Worm (Caenorhabditis elegans) whole organism, L3 larva: ENCODE data around the gene tim-1.

ENCODE experiments used
- R02D3.7 ChIP-seq: fragments of 150-350 bp; optimal IDR thresholded peaks from 2 replicates; lab custom pipeline; 2014; ENCODE audit warnings: missing biosample characterization, missing genetic modification characterization
- ama-1 ChIP-seq: fragments of 150-350 bp; optimal IDR thresholded peaks from 2 replicates; lab custom pipeline; 2018
- ceh-28 ChIP-seq: fragments of 150-350 bp; optimal IDR thresholded peaks from 2 replicates; lab custom pipeline; 2014; ENCODE audit warnings: missing biosample characterization, missing genetic modification reagents, missing genetic modification characterization
- daf-12 ChIP-seq: fragments of 150-350 bp; optimal IDR thresholded peaks from 2 replicates; lab custom pipeline; 2014; ENCODE audit warnings: missing biosample characterization, missing genetic modification reagents, missing genetic modification characterization
- egl-27 ChIP-seq: sonication (generic microtip); optimal IDR thresholded peaks from 4 replicates; lab custom pipeline; 2017; ENCODE audit warnings: missing biosample characterization, missing genetic modification reagents, missing genetic modification characterization
- nhr-77 ChIP-seq: fragments of 150-350 bp; optimal IDR thresholded peaks from 2 replicates; lab custom pipeline; 2014; ENCODE audit warnings: missing biosample characterization, missing genetic modification characterization
- unc-39 ChIP-seq: sonication (generic microtip); optimal IDR thresholded peaks from 4 replicates; lab custom pipeline; 2017; ENCODE audit warnings: missing biosample characterization, missing genetic modification characterization

- TF ChIP-seq nhr-77 (tag; lab: Kevin White, UChicago) (no peak), ama-1 (lab: Kevin White, UChicago) (no peak), unc-39 (tag; lab: Kevin White, UChicago) (no peak), egl-27 (no peak), ceh-28 (tag; lab: Kevin White, UChicago) (no peak), R02D3.7 (no peak), daf-12 (tag; lab: Kevin White, UChicago) (no peak)
These were observed 14.1 kb downstream of the tim-1 start, which contains the start of the genes grl-15 and fbxa-89 for ce11 chrIII:12235914-12236313.
